Fruit fly (Drosophila melanogaster) whole organism, prepupa: ENCODE measurements around the gene Usf.

ENCODE experiments used
- CG10669 ChIP-seq: fragments of 200-800 bp; sonication (Bioruptor generic); optimal IDR thresholded peaks from 3 replicates; lab custom pipeline; 2018; ENCODE audit warnings: missing biosample characterization, mild to moderate bottlenecking, missing genetic modification characterization, moderate library complexity
- CG11294 ChIP-seq: fragments of 200-800 bp; sonication (Bioruptor generic); IDR thresholded peaks from 2 replicates; pipeline ENCODE4 v1.3.6; 2022; ENCODE audit warnings: missing biosample characterization, missing genetic modification characterization
- CG11762 ChIP-seq: fragments of 200-800 bp; sonication (Bioruptor generic); optimal IDR thresholded peaks from 3 replicates; lab custom pipeline; 2016; ENCODE audit warnings: missing biosample characterization, missing genetic modification characterization; ENCODE audit not compliant: insufficient read depth
- CG11902 ChIP-seq: fragments of 200-800 bp; sonication (Bioruptor generic); optimal IDR thresholded peaks from 3 replicates; lab custom pipeline; 2016; ENCODE audit warnings: missing biosample characterization, missing genetic modification characterization
- CG15336 ChIP-seq: fragments of 200-800 bp; sonication (Bioruptor generic); IDR thresholded peaks from 2 replicates; pipeline ENCODE4 v1.3.6; 2022; ENCODE audit warnings: missing biosample characterization, missing genetic modification characterization
- CG1621 ChIP-seq: fragments of 200-800 bp; sonication (Bioruptor generic); optimal IDR thresholded peaks from 3 replicates; lab custom pipeline; 2018; ENCODE audit warnings: missing biosample characterization, mild to moderate bottlenecking, missing genetic modification characterization
- CG31627 ChIP-seq: fragments of 200-800 bp; sonication (Bioruptor generic); optimal IDR thresholded peaks from 3 replicates; lab custom pipeline; 2016; ENCODE audit warnings: missing biosample characterization, missing genetic modification characterization
- CG3919 ChIP-seq: fragments of 200-800 bp; sonication (Bioruptor generic); optimal IDR thresholded peaks from 3 replicates; lab custom pipeline; 2016; ENCODE audit warnings: missing biosample characterization, missing genetic modification characterization
- CG4318 ChIP-seq: fragments of 200-800 bp; sonication (Bioruptor generic); optimal IDR thresholded peaks from 3 replicates; lab custom pipeline; 2017; ENCODE audit warnings: missing biosample characterization, mild to moderate bottlenecking, missing genetic modification characterization
- CG6163 ChIP-seq: fragments of 200-800 bp; sonication (Bioruptor generic); IDR thresholded peaks from 3 replicates; pipeline ENCODE4 v1.3.6; 2022; ENCODE audit warnings: missing biosample characterization, missing genetic modification characterization
- CG6276 ChIP-seq: fragments of 200-800 bp; sonication (Bioruptor generic); optimal IDR thresholded peaks from 2 replicates; lab custom pipeline; 2017; ENCODE audit warnings: missing biosample characterization, mild to moderate bottlenecking, missing genetic modification characterization
- CG6808 ChIP-seq: fragments of 200-800 bp; sonication (Bioruptor generic); optimal IDR thresholded peaks from 3 replicates; lab custom pipeline; 2017; ENCODE audit warnings: missing biosample characterization, missing genetic modification characterization, mild to moderate bottlenecking, moderate library complexity, missing genetic modification reagents
- CG8119 ChIP-seq: fragments of 200-800 bp; sonication (Bioruptor generic); IDR thresholded peaks from 3 replicates; pipeline ENCODE4 v1.3.6; 2022; ENCODE audit warnings: missing biosample characterization, missing genetic modification characterization
- CG9139 ChIP-seq: fragments of 200-800 bp; sonication (Bioruptor generic); optimal IDR thresholded peaks from 3 replicates; lab custom pipeline; 2017; ENCODE audit warnings: missing biosample characterization, mild to moderate bottlenecking, missing genetic modification characterization
- Eip75B ChIP-seq: fragments of 200-800 bp; sonication (Bioruptor generic); optimal IDR thresholded peaks from 3 replicates; lab custom pipeline; 2016; ENCODE audit warnings: missing biosample characterization, missing genetic modification characterization
- Eip78C ChIP-seq: fragments of 200-800 bp; sonication (Bioruptor generic); peaks from one replicate; lab custom pipeline; 2016; ENCODE audit warnings: missing biosample characterization, missing genetic modification characterization
- Eip93F ChIP-seq: fragments of 200-800 bp; sonication (Bioruptor generic); optimal IDR thresholded peaks from 2 replicates; lab custom pipeline; 2016; ENCODE audit warnings: missing biosample characterization, mild to moderate bottlenecking, missing genetic modification characterization
- Ets21C ChIP-seq: fragments of 200-800 bp; sonication (Bioruptor generic); optimal IDR thresholded peaks from 3 replicates; lab custom pipeline; 2016; ENCODE audit warnings: missing biosample characterization, missing genetic modification characterization
- Hr39 ChIP-seq: fragments of 200-800 bp; sonication (Bioruptor generic); optimal IDR thresholded peaks from 2 replicates; lab custom pipeline; 2016; ENCODE audit warnings: missing biosample characterization, missing genetic modification characterization
- Hr4 ChIP-seq: fragments of 200-800 bp; sonication (Bioruptor generic); optimal IDR thresholded peaks from 3 replicates; lab custom pipeline; 2016; ENCODE audit warnings: missing biosample characterization, missing genetic modification characterization
- Met ChIP-seq: fragments of 200-800 bp; sonication (Bioruptor generic); optimal IDR thresholded peaks from 3 replicates; lab custom pipeline; 2016; ENCODE audit warnings: missing biosample characterization, missing genetic modification characterization
- OdsH ChIP-seq: fragments of 200-800 bp; sonication (Bioruptor generic); optimal IDR thresholded peaks from 3 replicates; lab custom pipeline; 2016; ENCODE audit warnings: missing biosample characterization, missing genetic modification characterization
- Smox ChIP-seq: fragments of 200-800 bp; sonication (Bioruptor generic); optimal IDR thresholded peaks from 3 replicates; lab custom pipeline; 2016; ENCODE audit warnings: missing biosample characterization, missing genetic modification characterization
- Sox102F ChIP-seq: fragments of 200-800 bp; sonication (Bioruptor generic); optimal IDR thresholded peaks from 2 replicates; lab custom pipeline; 2016; ENCODE audit warnings: missing biosample characterization, mild to moderate bottlenecking, missing genetic modification characterization
- Sox14 ChIP-seq: fragments of 200-800 bp; sonication (Bioruptor generic); optimal IDR thresholded peaks from 3 replicates; lab custom pipeline; 2016; ENCODE audit warnings: missing biosample characterization, missing genetic modification characterization
- Sox15 ChIP-seq: fragments of 200-800 bp; sonication (Bioruptor generic); optimal IDR thresholded peaks from 3 replicates; lab custom pipeline; 2016; ENCODE audit warnings: missing biosample characterization, missing genetic modification characterization
- achi ChIP-seq: fragments of 200-800 bp; sonication (Bioruptor generic); optimal IDR thresholded peaks from 3 replicates; lab custom pipeline; 2016; ENCODE audit warnings: missing biosample characterization, missing genetic modification characterization
- cyc ChIP-seq: fragments of 200-800 bp; sonication (Bioruptor generic); optimal IDR thresholded peaks from 3 replicates; lab custom pipeline; 2016; ENCODE audit warnings: missing biosample characterization, missing genetic modification characterization
- dac ChIP-seq: fragments of 200-800 bp; sonication (Bioruptor generic); optimal IDR thresholded peaks from 2 replicates; lab custom pipeline; 2017; ENCODE audit warnings: missing biosample characterization, mild to moderate bottlenecking, missing genetic modification characterization
- eg ChIP-seq: fragments of 200-800 bp; sonication (Bioruptor generic); IDR thresholded peaks from 3 replicates; pipeline ENCODE4 v1.3.6; 2022; ENCODE audit warnings: missing biosample characterization, missing genetic modification characterization
- esn ChIP-seq: fragments of 200-800 bp; sonication (Bioruptor generic); optimal IDR thresholded peaks from 2 replicates; lab custom pipeline; 2016; ENCODE audit warnings: missing biosample characterization, mild to moderate bottlenecking, missing genetic modification characterization, moderate library complexity
- fd59A ChIP-seq: fragments of 200-800 bp; sonication (Bioruptor generic); optimal IDR thresholded peaks from 2 replicates; lab custom pipeline; 2017; ENCODE audit warnings: missing biosample characterization, mild to moderate bottlenecking, missing genetic modification characterization, missing genetic modification reagents
- fd85E ChIP-seq: fragments of 200-800 bp; sonication (Bioruptor generic); optimal IDR thresholded peaks from 3 replicates; lab custom pipeline; 2016; ENCODE audit warnings: missing biosample characterization, missing genetic modification characterization
- fkh ChIP-seq: fragments of 200-800 bp; sonication (Bioruptor generic); optimal IDR thresholded peaks from 3 replicates; lab custom pipeline; 2017; ENCODE audit warnings: missing biosample characterization, mild to moderate bottlenecking, missing genetic modification characterization, moderate library complexity
- net ChIP-seq: fragments of 200-800 bp; sonication (Bioruptor generic); optimal IDR thresholded peaks from 3 replicates; lab custom pipeline; 2016; ENCODE audit warnings: missing biosample characterization, missing genetic modification characterization
- spab ChIP-seq: fragments of 200-800 bp; sonication (Bioruptor generic); optimal IDR thresholded peaks from 2 replicates; lab custom pipeline; 2017; ENCODE audit warnings: missing biosample characterization, mild to moderate bottlenecking, missing genetic modification characterization, missing genetic modification reagents
- ss ChIP-seq, 2 experiments: fragments of 200-800 bp; sonication (Bioruptor generic); optimal IDR thresholded peaks; 2 replicates in 1 of 2; 3 replicates in 1 of 2; lab custom pipeline; 2017 to 2018; ENCODE audit warnings: mild to moderate bottlenecking in 2 of 2, missing biosample characterization in 2 of 2, missing genetic modification characterization in 2 of 2, moderate library complexity in 1 of 2
- svp ChIP-seq: fragments of 200-800 bp; sonication (Bioruptor generic); peaks from one replicate; lab custom pipeline; 2016; ENCODE audit warnings: missing biosample characterization, missing genetic modification characterization
- topi ChIP-seq: fragments of 200-800 bp; sonication (Bioruptor generic); optimal IDR thresholded peaks from 3 replicates; lab custom pipeline; 2016; ENCODE audit warnings: missing biosample characterization, missing genetic modification characterization
- vri ChIP-seq: fragments of 200-800 bp; sonication (Bioruptor generic); optimal IDR thresholded peaks from 3 replicates; lab custom pipeline; 2016; ENCODE audit warnings: missing biosample characterization, mild to moderate bottlenecking, missing genetic modification characterization

The Usf gene

dm6 chrX:4548611-4549120, at the start of gene Usf, which contains the start of gene CG15912:
Usf (minus strand) TSS chrX:4548794.
CG15912 (plus strand) TSS chrX:4549070.
- TF ChIP-seq dac (GFP tag; lab: Kevin White, UChicago) (no peak), fkh (GFP tag; lab: Kevin White, UChicago) (peak; percentile 50)

- TF ChIP-seq CG8119 (GFP tag; lab: Robert Waterston, UW) (no peak), Sox14 (GFP tag; lab: Kevin White, UChicago) (no peak), net (no peak), CG11294 (GFP tag; lab: Robert Waterston, UW) (no peak), Hr4 (GFP tag; lab: Kevin White, UChicago) (no peak), Eip75B (no peak), CG3919 (GFP tag; lab: Kevin White, UChicago) (no peak), CG6276 (no peak), achi (GFP tag; lab: Kevin White, UChicago) (no peak), cyc (GFP tag; lab: Kevin White, UChicago) (no peak), Eip78C (peak; percentile 32), vri (GFP tag; lab: Kevin White, UChicago) (no peak), ss (GFP tag; optimal IDR thresholded peaks at IDR 0.05; lab: Kevin White, UChicago) (peak; percentile 28 to 64), Met (GFP tag; lab: Kevin White, UChicago) (no peak), CG11902 (GFP tag; lab: Kevin White, UChicago) (no peak), Eip93F (no peak), fd59A (GFP tag; lab: Kevin White, UChicago) (no peak), CG11762 (no peak), OdsH (no peak), CG4318 (GFP tag; lab: Kevin White, UChicago) (no peak), fd85E (GFP tag; lab: Kevin White, UChicago) (no peak), CG9139 (GFP tag; lab: Kevin White, UChicago) (no peak), svp (peak; percentile 77), CG6808 (GFP tag; lab: Kevin White, UChicago) (peak; percentile 23), Sox102F (GFP tag; lab: Kevin White, UChicago) (no peak), Sox15 (GFP tag; lab: Kevin White, UChicago) (no peak), eg (GFP tag; lab: Robert Waterston, UW) (no peak), esn (GFP tag; lab: Kevin White, UChicago) (no peak), Ets21C (GFP tag; lab: Kevin White, UChicago) (no peak), fkh (GFP tag; lab: Kevin White, UChicago) (peak; percentile 79), Hr39 (GFP tag; lab: Kevin White, UChicago) (no peak), spab (GFP tag; lab: Kevin White, UChicago) (no peak), CG1621 (peak; percentile 7), CG6163 (GFP tag; lab: Robert Waterston, UW) (0 out of 3 replicates have a peak, but pooled peaks have one; percentile 37), CG31627 (GFP tag; lab: Kevin White, UChicago) (no peak), CG15336 (GFP tag; lab: Robert Waterston, UW) (0 out of 2 replicates have a peak, but pooled peaks have one; percentile 16)
Measured at dm6 chrX:4596467-4597183, 48.0 kb upstream of the Usf start.

dm6 chrX:4592258-4592657, 43.7 kb upstream of the Usf start:
- TF ChIP-seq CG10669 (GFP tag; lab: Kevin White, UChicago) (no peak), Sox14 (GFP tag; lab: Kevin White, UChicago) (peak; percentile 45), topi (GFP tag; lab: Kevin White, UChicago) (no peak), Smox (GFP tag; lab: Kevin White, UChicago) (no peak), svp (peak; percentile 56), fd59A (GFP tag; lab: Kevin White, UChicago) (no peak)
- TF ChIP-seq, all 60 proteins: peak for 2
